Worm (Caenorhabditis elegans): ENCODE results near the gene C16C8.7.

DNA sequence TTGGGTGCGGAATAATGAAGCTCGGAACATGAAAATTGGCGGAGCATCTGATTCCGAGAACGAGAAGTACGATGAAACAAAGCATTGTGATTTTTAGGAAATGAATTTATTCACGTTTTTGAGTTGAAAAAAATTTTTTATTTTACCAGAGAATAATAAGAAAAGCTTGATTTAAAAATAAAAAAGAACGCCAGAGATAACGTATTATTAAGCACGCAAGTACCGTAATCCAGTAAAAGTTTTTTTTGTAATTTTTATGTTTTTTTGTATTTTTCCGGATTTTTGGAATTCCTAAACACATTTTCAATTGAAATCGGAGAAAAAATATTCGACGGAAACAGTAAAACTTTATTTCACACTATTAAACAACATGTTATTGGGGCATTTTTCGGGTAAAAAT is 16.8 kb downstream of the C16C8.7 start, which contains the start of gene C16C8.22:
- TF ChIP-seq F13H6.1 (tag; optimal IDR thresholded peaks at IDR 0.05) (no peak), lsy-2 (tag; optimal IDR thresholded peaks at IDR 0.05) (no peak), unc-62 (GFP tag; optimal IDR thresholded peaks at IDR 0.05) (no peak), nhr-77 (tag; optimal IDR thresholded peaks at IDR 0.05) (no peak), aly-2 (tag; optimal IDR thresholded peaks at IDR 0.05) (no peak), nhr-21 (tag; optimal IDR thresholded peaks at IDR 0.05) (no peak), lin-11 (tag; optimal IDR thresholded peaks at IDR 0.05) (no peak), egl-27 (tag; optimal IDR thresholded peaks at IDR 0.05) (no peak), fos-1 (tag; optimal IDR thresholded peaks at IDR 0.05) (no peak), mdl-1 (tag; optimal IDR thresholded peaks at IDR 0.05) (no peak), R02D3.7 (tag; optimal IDR thresholded peaks at IDR 0.05) (no peak), snpc-4 (tag; optimal IDR thresholded peaks at IDR 0.05) (no peak)

All from whole organism, L2 larva.